Fruit fly (Drosophila melanogaster) whole organism, adult: ENCODE results near the gene cv.

Source experiments
- CG14711 ChIP-seq: fragments of 200-800 bp; sonication (Bioruptor generic); optimal IDR thresholded peaks from 2 replicates; lab custom pipeline; 2018; ENCODE audit warnings: missing biosample characterization, mild to moderate bottlenecking, missing genetic modification characterization, moderate library complexity
- CG33017 ChIP-seq: fragments of 200-800 bp; sonication (Bioruptor generic); optimal IDR thresholded peaks from 2 replicates; lab custom pipeline; 2018; ENCODE audit warnings: missing biosample characterization, mild to moderate bottlenecking, missing genetic modification characterization, moderate library complexity
- CG7101 ChIP-seq: fragments of 200-800 bp; sonication (Bioruptor generic); optimal IDR thresholded peaks from 2 replicates; lab custom pipeline; 2018; ENCODE audit warnings: missing biosample characterization, mild to moderate bottlenecking, missing genetic modification characterization, moderate library complexity
- Crg-1 ChIP-seq: fragments of 200-800 bp; sonication (Bioruptor generic); optimal IDR thresholded peaks from 2 replicates; lab custom pipeline; 2016; ENCODE audit warnings: missing biosample characterization, missing genetic modification characterization
- Hr96 ChIP-seq: fragments of 200-800 bp; sonication (Bioruptor generic); optimal IDR thresholded peaks from 2 replicates; lab custom pipeline; 2016; ENCODE audit warnings: missing biosample characterization, missing genetic modification characterization
- Mnt ChIP-seq: fragments of 200-800 bp; sonication (Bioruptor generic); optimal IDR thresholded peaks from 2 replicates; lab custom pipeline; 2016; ENCODE audit warnings: missing biosample characterization, mild to moderate bottlenecking, missing genetic modification characterization
- bab1 ChIP-seq: fragments of 200-800 bp; sonication (Bioruptor generic); optimal IDR thresholded peaks from 3 replicates; lab custom pipeline; 2019; ENCODE audit warnings: missing biosample characterization, mild to moderate bottlenecking, missing genetic modification characterization, moderate library complexity
- cnc ChIP-seq, 2 experiments: fragments of >200 bp; optimal IDR thresholded peaks; 2 replicates each; lab custom pipeline; 2017
- kay ChIP-seq: fragments of 200-800 bp; sonication (Bioruptor generic); peaks from one replicate; lab custom pipeline; 2016; ENCODE audit warnings: missing biosample characterization, missing genetic modification characterization, borderline replicate concordance
- ovo ChIP-seq: fragments of 200-800 bp; sonication (Bioruptor generic); optimal IDR thresholded peaks from 2 replicates; lab custom pipeline; 2016; ENCODE audit warnings: missing biosample characterization, missing genetic modification characterization
- toe ChIP-seq: fragments of 200-800 bp; sonication (Bioruptor generic); optimal IDR thresholded peaks from 2 replicates; lab custom pipeline; 2016; ENCODE audit warnings: missing biosample characterization, missing genetic modification characterization

DNA sequence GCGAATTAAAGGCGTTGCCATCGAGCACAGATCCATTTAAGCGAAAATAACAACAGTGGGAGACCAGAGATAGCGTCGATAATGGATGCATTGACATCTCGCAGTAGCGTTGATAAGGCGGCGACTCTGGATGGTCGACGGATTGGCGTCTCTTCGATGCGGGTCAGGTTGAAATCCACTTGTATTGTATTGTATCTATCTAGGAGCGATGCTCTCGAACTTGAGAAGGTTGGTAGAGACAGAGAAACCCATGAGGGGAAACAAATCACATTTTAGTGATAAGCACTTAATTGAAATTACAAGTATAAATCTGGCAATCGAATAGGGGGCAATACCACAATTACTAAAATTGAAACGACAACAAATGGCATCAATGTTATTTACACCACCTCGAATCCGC lies 33.8 kb downstream of the cv start:
- no peak for TF ChIP-seq CG33017 (tag; lab: Kevin White, UChicago)
- no peak for TF ChIP-seq CG7101
- no peak for TF ChIP-seq Hr96 (GFP tag; lab: Kevin White, UChicago)
- TF ChIP-seq Crg-1 (GFP tag; lab: Kevin White, UChicago), result no peak
- TF ChIP-seq toe (GFP tag; lab: Kevin White, UChicago), result no peak
- TF ChIP-seq Mnt (GFP tag; lab: Kevin White, UChicago), result no peak
- TF ChIP-seq kay (GFP tag; lab: Kevin White, UChicago), result no peak
- no peak for TF ChIP-seq CG14711
- no peak for TF ChIP-seq cnc (optimal IDR thresholded peaks at IDR 0.05; lab: Kevin White, UChicago)
- TF ChIP-seq ovo (GFP tag; lab: Kevin White, UChicago), result no peak
- TF ChIP-seq bab1 (GFP tag; lab: Kevin White, UChicago), result no peak
